Worm (Caenorhabditis elegans): ENCODE data around the gene islo-1.

DNA sequence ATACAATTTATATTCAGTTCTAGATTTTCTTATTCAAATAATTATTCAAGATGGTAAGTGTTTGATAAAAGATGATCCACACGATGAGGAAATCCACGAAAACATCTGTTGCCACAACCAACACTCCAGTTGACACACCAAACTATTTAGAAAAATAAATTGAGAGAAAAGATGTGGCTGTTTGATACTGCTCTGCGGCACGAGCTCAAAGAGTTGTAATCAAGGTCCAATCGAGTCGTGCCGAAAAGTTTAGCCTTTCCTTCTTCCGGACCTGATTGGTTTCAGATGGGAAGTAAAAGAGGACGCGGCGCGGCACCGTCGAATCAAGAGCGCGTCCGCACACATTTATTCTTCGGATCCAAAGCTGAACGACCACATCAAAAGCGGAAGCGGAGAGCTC, 359 bp downstream of the islo-1 start:
- TF ChIP-seq pha-4 (tag; optimal IDR thresholded peaks at IDR 0.05) (no peak), F22D6.2 (tag; optimal IDR thresholded peaks at IDR 0.05) (no peak)
